Fruit fly (Drosophila melanogaster) whole organism, embryonic: Measurements from ENCODE around the gene Arpc3A.

Source experiments
- Ada2b ChIP-seq: fragments of 200-800 bp; sonication (Bioruptor generic); IDR thresholded peaks from 2 replicates; pipeline ENCODE4 v1.3.6; 2022; ENCODE audit warnings: missing biosample characterization, missing genetic modification characterization
- Bgb ChIP-seq: fragments of 200-800 bp; sonication (Bioruptor generic); IDR thresholded peaks from 2 replicates; pipeline ENCODE4 v1.3.6; 2022; ENCODE audit warnings: missing biosample characterization, missing genetic modification characterization; ENCODE audit not compliant: partially characterized antibody
- CG10321 ChIP-seq: fragments of 200-800 bp; sonication (Bioruptor generic); IDR thresholded peaks from 2 replicates; pipeline ENCODE4 v1.3.6; 2022; ENCODE audit warnings: missing biosample characterization, missing genetic modification characterization
- CG10543 ChIP-seq: fragments of 200-800 bp; sonication (Bioruptor generic); optimal IDR thresholded peaks from 3 replicates; lab custom pipeline; 2017; ENCODE audit warnings: missing biosample characterization, mild to moderate bottlenecking, missing genetic modification characterization, moderate library complexity
- CG12942 ChIP-seq: fragments of 200-800 bp; sonication (Bioruptor generic); optimal IDR thresholded peaks from 3 replicates; lab custom pipeline; 2016; ENCODE audit warnings: missing biosample characterization, missing genetic modification characterization
- CG14441 ChIP-seq: fragments of 200-800 bp; sonication (Bioruptor generic); IDR thresholded peaks from 2 replicates; pipeline ENCODE4 v1.3.6; 2022; ENCODE audit warnings: missing biosample characterization, missing genetic modification characterization
- CG1529 ChIP-seq: fragments of 200-800 bp; sonication (Bioruptor generic); optimal IDR thresholded peaks from 3 replicates; lab custom pipeline; 2018; ENCODE audit warnings: missing biosample characterization, missing genetic modification characterization
- CG15479 ChIP-seq: fragments of 200-800 bp; sonication (Bioruptor generic); optimal IDR thresholded peaks from 3 replicates; lab custom pipeline; 2019; ENCODE audit warnings: missing biosample characterization, mild to moderate bottlenecking, missing genetic modification characterization, moderate library complexity
- CG16813 ChIP-seq: fragments of 200-800 bp; sonication (Bioruptor generic); IDR thresholded peaks from 3 replicates; pipeline ENCODE4 v1.3.6; 2022; ENCODE audit warnings: missing biosample characterization, missing genetic modification characterization; ENCODE audit not compliant: partially characterized antibody
- CG16863 ChIP-seq: fragments of 200-800 bp; sonication (Bioruptor generic); optimal IDR thresholded peaks from 3 replicates; lab custom pipeline; 2016; ENCODE audit warnings: missing biosample characterization, missing genetic modification characterization
- CG2129 ChIP-seq: fragments of 200-800 bp; sonication (Bioruptor generic); IDR thresholded peaks from 2 replicates; pipeline ENCODE4 v1.3.6; 2022; ENCODE audit warnings: missing biosample characterization, missing genetic modification characterization; ENCODE audit not compliant: partially characterized antibody
- CG2875 ChIP-seq: fragments of 200-800 bp; sonication (Bioruptor generic); optimal IDR thresholded peaks from 2 replicates; lab custom pipeline; 2017; ENCODE audit warnings: missing biosample characterization, mild to moderate bottlenecking, missing genetic modification characterization, missing genetic modification reagents
- CG31388 ChIP-seq: fragments of 200-800 bp; sonication (Bioruptor generic); optimal IDR thresholded peaks from 2 replicates; lab custom pipeline; 2016; ENCODE audit warnings: missing biosample characterization, missing genetic modification characterization
- CG32767 ChIP-seq: fragments of 200-800 bp; sonication (Bioruptor generic); IDR thresholded peaks from 2 replicates; pipeline ENCODE4 v1.3.6; 2022; ENCODE audit warnings: missing biosample characterization, missing genetic modification characterization
- CG34224 ChIP-seq: fragments of 200-800 bp; sonication (Bioruptor generic); IDR thresholded peaks from 3 replicates; pipeline ENCODE4 v1.3.6; 2022; ENCODE audit warnings: missing biosample characterization, missing genetic modification characterization; ENCODE audit not compliant: partially characterized antibody
- CG34376 ChIP-seq: fragments of 200-800 bp; sonication (Bioruptor generic); optimal IDR thresholded peaks from 2 replicates; lab custom pipeline; 2018; ENCODE audit warnings: missing biosample characterization, mild to moderate bottlenecking, missing genetic modification characterization
- CG4424 ChIP-seq: fragments of 200-800 bp; sonication (Bioruptor generic); optimal IDR thresholded peaks from 3 replicates; lab custom pipeline; 2016; ENCODE audit warnings: missing biosample characterization, missing genetic modification characterization
- CG6791 ChIP-seq: fragments of 200-800 bp; sonication (Bioruptor generic); IDR thresholded peaks from 3 replicates; pipeline ENCODE4 v1.3.6; 2022; ENCODE audit warnings: missing biosample characterization, missing genetic modification characterization; ENCODE audit not compliant: partially characterized antibody
- CG6813 ChIP-seq: fragments of 200-800 bp; sonication (Bioruptor generic); optimal IDR thresholded peaks from 2 replicates; lab custom pipeline; 2017; ENCODE audit warnings: missing biosample characterization, missing genetic modification characterization, mild to moderate bottlenecking, moderate library complexity, missing genetic modification reagents
- CG7271 ChIP-seq: fragments of 200-800 bp; sonication (Bioruptor generic); optimal IDR thresholded peaks from 2 replicates; lab custom pipeline; 2018; ENCODE audit warnings: missing biosample characterization, mild to moderate bottlenecking, missing genetic modification characterization, moderate library complexity
- CG8290 ChIP-seq, 3 experiments: fragments of 200-800 bp; sonication (Bioruptor generic); optimal IDR thresholded peaks; 2 replicates each; lab custom pipeline; 2016 to 2019; ENCODE audit warnings: missing biosample characterization in 3 of 3, missing genetic modification characterization in 3 of 3, mild to moderate bottlenecking in 2 of 3, moderate library complexity in 1 of 3
- CG8924 ChIP-seq: fragments of 200-800 bp; optimal IDR thresholded peaks from 3 replicates; lab custom pipeline; 2019; ENCODE audit warnings: missing biosample characterization, mild to moderate bottlenecking, missing genetic modification characterization, moderate library complexity
- CoRest ChIP-seq: fragments of 200-800 bp; sonication (Bioruptor generic); optimal IDR thresholded peaks from 3 replicates; lab custom pipeline; 2018; ENCODE audit warnings: missing biosample characterization, mild to moderate bottlenecking, missing genetic modification characterization, moderate library complexity
- Dll ChIP-seq: fragments of 200-800 bp; sonication (Bioruptor generic); IDR thresholded peaks from 4 replicates; pipeline ENCODE4 v1.3.6; 2022; ENCODE audit warnings: missing biosample characterization, missing genetic modification characterization; ENCODE audit not compliant: partially characterized antibody
- Ets65A ChIP-seq: fragments of 200-800 bp; sonication (Bioruptor generic); peaks from one replicate; lab custom pipeline; 2016; ENCODE audit warnings: missing biosample characterization, missing genetic modification characterization
- Med ChIP-seq: fragments of 200-800 bp; sonication (Bioruptor generic); peaks from one replicate; lab custom pipeline; 2016; ENCODE audit warnings: missing biosample characterization, missing genetic modification characterization, mild to moderate bottlenecking, inconsistent platforms, moderate library complexity
- Mes4 ChIP-seq: fragments of 200-800 bp; sonication (Bioruptor generic); optimal IDR thresholded peaks from 2 replicates; lab custom pipeline; 2016; ENCODE audit warnings: missing biosample characterization, missing genetic modification characterization
- Nf-YC ChIP-seq: fragments of 200-800 bp; optimal IDR thresholded peaks from 3 replicates; lab custom pipeline; 2019; ENCODE audit warnings: missing biosample characterization, mild to moderate bottlenecking, missing genetic modification characterization, moderate library complexity
- Opbp ChIP-seq: fragments of 200-800 bp; sonication (Bioruptor generic); IDR thresholded peaks from 3 replicates; pipeline ENCODE4 v1.3.6; 2022; ENCODE audit warnings: missing biosample characterization, missing genetic modification characterization; ENCODE audit not compliant: partially characterized antibody
- Sin3A ChIP-seq: fragments of >200 bp; optimal IDR thresholded peaks from 2 replicates; lab custom pipeline; 2018
- TFAM ChIP-seq: fragments of 200-800 bp; sonication (Bioruptor generic); optimal IDR thresholded peaks from 2 replicates; lab custom pipeline; 2017; ENCODE audit warnings: missing biosample characterization, missing genetic modification characterization, inconsistent platforms
- abd-A ChIP-seq: fragments of 200-800 bp; sonication (Bioruptor generic); optimal IDR thresholded peaks from 3 replicates; lab custom pipeline; 2019; ENCODE audit warnings: missing biosample characterization, mild to moderate bottlenecking, missing genetic modification characterization, moderate library complexity
- ac ChIP-seq: fragments of 200-800 bp; sonication (Bioruptor generic); optimal IDR thresholded peaks from 3 replicates; lab custom pipeline; 2017; ENCODE audit warnings: missing biosample characterization, mild to moderate bottlenecking, missing genetic modification characterization
- ato ChIP-seq: fragments of 200-800 bp; sonication (Bioruptor generic); IDR thresholded peaks from 2 replicates; pipeline ENCODE4 v1.3.6; 2022; ENCODE audit warnings: missing biosample characterization, missing genetic modification characterization; ENCODE audit not compliant: partially characterized antibody
- bigmax ChIP-seq: fragments of 200-800 bp; sonication (Bioruptor generic); optimal IDR thresholded peaks from 2 replicates; lab custom pipeline; 2018; ENCODE audit warnings: missing biosample characterization, mild to moderate bottlenecking, missing genetic modification characterization
- chinmo ChIP-seq: fragments of 200-800 bp; sonication (Bioruptor generic); IDR thresholded peaks from 4 replicates; pipeline ENCODE4 v1.3.6; 2022; ENCODE audit warnings: missing biosample characterization, missing genetic modification characterization; ENCODE audit not compliant: partially characterized antibody
- esg ChIP-seq: fragments of 200-800 bp; sonication (Bioruptor generic); conservative IDR thresholded peaks from 2 replicates; pipeline ENCODE4 v1.3.6; 2022; ENCODE audit warnings: missing biosample characterization, missing genetic modification characterization
- grn ChIP-seq: fragments of 200-800 bp; sonication (Bioruptor generic); optimal IDR thresholded peaks from 3 replicates; lab custom pipeline; 2017; ENCODE audit warnings: missing biosample characterization, missing genetic modification characterization
- gt ChIP-seq: fragments of 200-800 bp; sonication (Bioruptor generic); IDR thresholded peaks from 2 replicates; pipeline ENCODE4 v1.3.6; 2022; ENCODE audit warnings: missing biosample characterization, missing genetic modification characterization
- hkb ChIP-seq, 2 experiments: fragments of 200-800 bp in 1 of 2; fragments of >200 bp in 1 of 2; sonication (Bioruptor generic) in 1 of 2; IDR thresholded peaks in 1 of 2; optimal IDR thresholded peaks in 1 of 2; 2 replicates each; pipeline versions ENCODE4 v1.3.6 to Lab custom; 2017 to 2022; ENCODE audit warnings: missing biosample characterization in 1 of 2, missing genetic modification characterization in 1 of 2
- inv ChIP-seq: fragments of 200-800 bp; sonication (Bioruptor generic); IDR thresholded peaks from 2 replicates; pipeline ENCODE4 v1.3.6; 2022; ENCODE audit warnings: missing biosample characterization, missing genetic modification characterization; ENCODE audit not compliant: partially characterized antibody
- mld ChIP-seq: fragments of 200-800 bp; sonication (Bioruptor generic); IDR thresholded peaks from 3 replicates; pipeline ENCODE4 v1.3.6; 2022; ENCODE audit warnings: missing biosample characterization, missing genetic modification characterization; ENCODE audit not compliant: partially characterized antibody
- p53 ChIP-seq: fragments of 200-800 bp; sonication (Bioruptor generic); optimal IDR thresholded peaks from 2 replicates; lab custom pipeline; 2016; ENCODE audit warnings: missing biosample characterization, missing genetic modification characterization
- sima ChIP-seq: fragments of 200-800 bp; sonication (Bioruptor generic); optimal IDR thresholded peaks from 2 replicates; lab custom pipeline; 2016; ENCODE audit warnings: missing biosample characterization, missing genetic modification characterization
- sisA ChIP-seq: fragments of 200-800 bp; sonication (Bioruptor generic); IDR thresholded peaks from 2 replicates; pipeline ENCODE4 v1.3.6; 2022; ENCODE audit warnings: missing biosample characterization, missing genetic modification characterization
- slou ChIP-seq: fragments of 200-800 bp; sonication (Bioruptor generic); optimal IDR thresholded peaks from 3 replicates; lab custom pipeline; 2016; ENCODE audit warnings: missing biosample characterization, missing genetic modification characterization
- sob ChIP-seq: fragments of 200-800 bp; sonication (Bioruptor generic); IDR thresholded peaks from 2 replicates; pipeline ENCODE4 v1.3.6; 2022; ENCODE audit warnings: missing biosample characterization, missing genetic modification characterization
- zen ChIP-seq: fragments of 200-800 bp; sonication (Bioruptor generic); optimal IDR thresholded peaks from 3 replicates; lab custom pipeline; 2018; ENCODE audit warnings: missing biosample characterization, mild to moderate bottlenecking, missing genetic modification characterization, moderate library complexity

Arpc3A gene

dm6 chr3R:15793372-15793802 is 41.1 kb upstream of the Arpc3A start, which contains the start of gene nsl1 (continued):
- peak; percentile 35 for TF ChIP-seq CG8290 (GFP tag; optimal IDR thresholded peaks at IDR 0.05; lab: Kevin White, UChicago)
- TF ChIP-seq CG8290 (tag; optimal IDR thresholded peaks at IDR 0.05; lab: Kevin White, UChicago) = peak; percentile 30 to 68
- peak; percentile 44; the same call in 1 of the 2 replicates for TF ChIP-seq sisA (GFP tag; lab: Robert Waterston, UW)
- TF ChIP-seq Bgb (GFP tag; lab: Robert Waterston, UW) = peak; percentile 97
- TF ChIP-seq hkb (optimal IDR thresholded peaks at IDR 0.05; lab: Kevin White, UChicago) = peak; percentile 67
- 0 out of 2 replicates have a peak, but pooled peaks have one; percentile 11 for TF ChIP-seq hkb (GFP tag; IDR thresholded peaks at IDR 0.05; lab: Robert Waterston, UW)
- no peak for TF ChIP-seq p53 (GFP tag; lab: Kevin White, UChicago)
- peak; percentile 90 for TF ChIP-seq Med (GFP tag; lab: Kevin White, UChicago)
- peak; percentile 98 for TF ChIP-seq CG16813 (GFP tag; lab: Robert Waterston, UW)
- peak; percentile 7 for TF ChIP-seq CG1529
- peak; percentile 97 for TF ChIP-seq Dll (GFP tag; lab: Robert Waterston, UW)
- no peak for TF ChIP-seq TFAM (GFP tag; lab: Kevin White, UChicago)
- peak; percentile 98 for TF ChIP-seq CG34224 (GFP tag; lab: Robert Waterston, UW)
- peak; percentile 97 for TF ChIP-seq inv (GFP tag; lab: Robert Waterston, UW)
- peak; percentile 96 for TF ChIP-seq CG6791 (GFP tag; lab: Robert Waterston, UW)
- TF ChIP-seq Ada2b (GFP tag; lab: Robert Waterston, UW) = no peak
- TF ChIP-seq Ets65A (GFP tag; lab: Kevin White, UChicago) = no peak
- TF ChIP-seq ato (GFP tag; lab: Robert Waterston, UW) = peak; percentile 93
- 0 out of 2 replicates have a peak, but pooled peaks have one; percentile 24 for TF ChIP-seq CG14441 (GFP tag; lab: Robert Waterston, UW)
- no peak for TF ChIP-seq CG2875 (GFP tag; lab: Kevin White, UChicago)
- TF ChIP-seq slou (GFP tag; lab: Kevin White, UChicago) = peak; percentile 7
- TF ChIP-seq Sin3A (lab: Kevin White, UChicago) = peak; percentile 80
- peak; percentile 50 for TF ChIP-seq CG8924 (tag; lab: Kevin White, UChicago)
- TF ChIP-seq gt (GFP tag; lab: Robert Waterston, UW) = no peak
- peak; percentile 4 for TF ChIP-seq CG6813
- peak; percentile 95 for TF ChIP-seq CG2129
- TF ChIP-seq CG32767 (GFP tag; lab: Robert Waterston, UW) = peak; percentile 41; the same call in 1 of the 2 replicates
- TF ChIP-seq abd-A (tag; lab: Kevin White, UChicago) = peak; percentile 66
- TF ChIP-seq mld (GFP tag; lab: Robert Waterston, UW) = peak; percentile 90
- peak; percentile 78 for TF ChIP-seq CG16863 (GFP tag; lab: Kevin White, UChicago)
- TF ChIP-seq CG10543 = peak; percentile 46
- TF ChIP-seq sima (GFP tag; lab: Kevin White, UChicago) = no peak
- TF ChIP-seq CG12942 (GFP tag; lab: Kevin White, UChicago) = peak; percentile 39
- TF ChIP-seq chinmo (GFP tag; lab: Robert Waterston, UW) = peak; percentile 88; the same call in 3 of the 4 replicates
- TF ChIP-seq zen (tag; lab: Kevin White, UChicago) = peak; percentile 72
- peak; percentile 96 for TF ChIP-seq Opbp (GFP tag; lab: Robert Waterston, UW)
- peak; percentile 8 for TF ChIP-seq CG7271 (tag; lab: Kevin White, UChicago)
- peak; percentile 31 for TF ChIP-seq CoRest
- TF ChIP-seq CG10321 (GFP tag; lab: Robert Waterston, UW) = peak; percentile 99
- peak; percentile 8 for TF ChIP-seq CG34376
- no peak for TF ChIP-seq CG31388 (GFP tag; lab: Kevin White, UChicago)
- TF ChIP-seq grn = no peak
- peak; percentile 78 for TF ChIP-seq Nf-YC (tag; lab: Kevin White, UChicago)
- no peak for TF ChIP-seq ac (GFP tag; lab: Kevin White, UChicago)
- TF ChIP-seq sob (GFP tag; lab: Robert Waterston, UW) = peak; percentile 48
- TF ChIP-seq esg (GFP tag; lab: Robert Waterston, UW) = 0 out of 2 replicates have a peak, but pooled peaks have one; percentile 6
- TF ChIP-seq CG15479 (GFP tag; lab: Kevin White, UChicago) = no peak
- TF ChIP-seq bigmax (GFP tag; lab: Kevin White, UChicago) = no peak
- no peak for TF ChIP-seq Mes4
- peak; percentile 46 for TF ChIP-seq CG4424 (GFP tag; lab: Kevin White, UChicago)
